Worm (Caenorhabditis elegans): Measurements from ENCODE around the gene T08D2.6.

DNA sequence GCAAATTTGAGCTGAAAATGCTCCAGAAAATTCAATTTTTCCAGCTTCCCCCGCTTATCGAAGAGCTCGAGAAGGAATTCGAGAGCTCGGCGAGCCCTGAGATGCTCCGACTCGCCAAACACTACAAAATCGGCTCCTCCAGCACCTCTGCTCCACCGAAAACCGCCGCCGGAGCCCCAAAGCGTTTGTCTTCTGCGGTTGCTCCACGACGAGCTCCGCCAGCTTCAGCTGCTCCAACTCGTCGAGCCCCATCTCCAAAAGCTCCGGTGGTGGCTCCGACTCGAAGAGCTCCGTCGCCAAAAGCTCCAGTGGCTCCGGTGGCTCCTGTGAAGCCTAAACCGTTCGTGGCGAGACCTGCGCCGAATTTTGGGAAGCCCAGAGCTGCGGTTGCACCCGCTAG is 14.4 kb upstream of the T08D2.6 start:
- TF ChIP-seq ham-2 (GFP tag; optimal IDR thresholded peaks at IDR 0.05) (no peak), unc-62 (GFP tag; optimal IDR thresholded peaks at IDR 0.05) (no peak), nhr-237 (tag; optimal IDR thresholded peaks at IDR 0.05) (no peak), blmp-1 (tag; optimal IDR thresholded peaks at IDR 0.05) (no peak), nhr-76 (tag; optimal IDR thresholded peaks at IDR 0.05) (no peak), elt-3 (tag; optimal IDR thresholded peaks at IDR 0.05) (no peak), lin-13 (tag; optimal IDR thresholded peaks at IDR 0.05) (no peak), ces-1 (GFP tag; optimal IDR thresholded peaks at IDR 0.05) (no peak), unc-39 (tag; optimal IDR thresholded peaks at IDR 0.05) (no peak), drap-1 (GFP tag; optimal IDR thresholded peaks at IDR 0.05) (no peak)
